Worm (Caenorhabditis elegans): ENCODE measurements around the gene rer-1.

Gene rer-1

DNA sequence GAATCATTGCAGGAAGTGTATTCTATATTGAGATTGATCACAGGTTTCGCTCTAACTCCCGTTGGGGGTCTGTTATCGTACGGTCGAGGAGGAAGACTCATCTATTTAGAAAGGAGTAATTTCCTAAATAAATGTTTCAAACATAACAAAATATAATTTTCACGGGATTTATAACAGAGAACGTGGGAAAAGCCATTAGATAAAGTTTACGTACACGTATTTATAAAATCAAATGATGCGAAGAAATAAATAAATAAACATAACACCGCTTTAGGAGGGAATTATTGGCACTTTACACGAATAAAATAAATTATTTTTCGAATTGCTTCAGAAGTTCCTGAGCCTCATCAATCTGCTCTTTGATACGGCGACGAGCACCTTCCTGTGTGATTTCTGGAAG, 2.7 kb upstream of the rer-1 start, which contains the start of gene F07H5.10:
F07H5.10 (minus strand) TSS at position 101 of the 400 bp plus-strand sequence.
- TF ChIP-seq ceh-13 (GFP tag; optimal IDR thresholded peaks at IDR 0.05) (no peak), hnd-1 (tag; optimal IDR thresholded peaks at IDR 0.05) (no peak), aly-1 (tag; optimal IDR thresholded peaks at IDR 0.05) (no peak), tra-4 (tag; optimal IDR thresholded peaks at IDR 0.05) (no peak), pes-1 (GFP tag; IDR thresholded peaks at IDR 0.05) (no peak), flt-1 (GFP tag; IDR thresholded peaks at IDR 0.05) (no peak), scrt-1 (GFP tag; IDR thresholded peaks at IDR 0.05) (no peak), tbx-11 (GFP tag; IDR thresholded peaks at IDR 0.05) (no peak)

DNA sequence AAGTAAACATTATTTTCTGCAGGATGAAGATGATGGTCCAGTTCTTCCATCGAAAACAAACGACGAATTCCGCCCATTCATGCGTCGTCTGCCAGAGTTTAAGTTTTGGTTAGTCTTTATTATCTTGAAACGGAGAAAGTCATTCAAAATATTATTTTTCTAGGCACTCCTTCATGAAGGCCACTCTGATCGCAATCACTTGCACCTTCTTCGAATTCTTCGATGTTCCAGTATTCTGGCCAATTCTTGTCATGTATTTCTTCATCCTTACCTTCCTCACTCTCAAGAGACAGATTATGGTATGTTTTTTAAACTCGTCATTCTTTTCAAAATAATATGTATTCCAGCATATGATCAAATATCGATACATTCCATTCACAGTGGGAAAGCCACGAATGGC, 655 bp downstream of the rer-1 start:
- TF ChIP-seq hmg-4 (GFP tag; optimal IDR thresholded peaks at IDR 0.05) (no peak), scrt-1 (GFP tag; IDR thresholded peaks at IDR 0.05) (no peak), pes-1 (GFP tag; IDR thresholded peaks at IDR 0.05) (no peak), ceh-13 (GFP tag; optimal IDR thresholded peaks at IDR 0.05) (no peak), B0310.2 (tag; optimal IDR thresholded peaks at IDR 0.05) (no peak), hnd-1 (tag; optimal IDR thresholded peaks at IDR 0.05) (no peak), F13C5.2 (tag; optimal IDR thresholded peaks at IDR 0.05) (no peak), hmbx-1 (tag; optimal IDR thresholded peaks at IDR 0.05) (no peak), sea-1 (GFP tag; conservative IDR thresholded peaks at IDR 0.05) (no peak)

- TF ChIP-seq F13C5.2 (tag; optimal IDR thresholded peaks at IDR 0.05) = no peak
- no peak for TF ChIP-seq tbx-11 (GFP tag; IDR thresholded peaks at IDR 0.05)
- no peak for TF ChIP-seq ama-1 (optimal IDR thresholded peaks at IDR 0.05)
- no peak for TF ChIP-seq hmg-4 (GFP tag; optimal IDR thresholded peaks at IDR 0.05)
- no peak for TF ChIP-seq scrt-1 (GFP tag; IDR thresholded peaks at IDR 0.05)
- no peak for TF ChIP-seq sea-1 (GFP tag; conservative IDR thresholded peaks at IDR 0.05)
- TF ChIP-seq B0310.2 (tag; optimal IDR thresholded peaks at IDR 0.05) = no peak
- no peak for TF ChIP-seq tbx-37 (GFP tag; conservative IDR thresholded peaks at IDR 0.05)
- no peak for TF ChIP-seq ceh-13 (GFP tag; optimal IDR thresholded peaks at IDR 0.05)
- TF ChIP-seq pes-1 (GFP tag; IDR thresholded peaks at IDR 0.05) = no peak
- TF ChIP-seq ceh-36 (tag; optimal IDR thresholded peaks at IDR 0.05) = no peak
- TF ChIP-seq hmbx-1 (tag; optimal IDR thresholded peaks at IDR 0.05) = no peak
- TF ChIP-seq tra-4 (tag; optimal IDR thresholded peaks at IDR 0.05) = no peak
- TF ChIP-seq hnd-1 (tag; optimal IDR thresholded peaks at IDR 0.05) = no peak
- no peak for TF ChIP-seq aly-1 (tag; optimal IDR thresholded peaks at IDR 0.05)
- no peak for TF ChIP-seq ets-7 (tag; optimal IDR thresholded peaks at IDR 0.05)
- no peak for TF ChIP-seq flt-1 (GFP tag; IDR thresholded peaks at IDR 0.05)
Measured at ce11 chrII:8812346-8812745, 1.2 kb downstream of the rer-1 start.

DNA sequence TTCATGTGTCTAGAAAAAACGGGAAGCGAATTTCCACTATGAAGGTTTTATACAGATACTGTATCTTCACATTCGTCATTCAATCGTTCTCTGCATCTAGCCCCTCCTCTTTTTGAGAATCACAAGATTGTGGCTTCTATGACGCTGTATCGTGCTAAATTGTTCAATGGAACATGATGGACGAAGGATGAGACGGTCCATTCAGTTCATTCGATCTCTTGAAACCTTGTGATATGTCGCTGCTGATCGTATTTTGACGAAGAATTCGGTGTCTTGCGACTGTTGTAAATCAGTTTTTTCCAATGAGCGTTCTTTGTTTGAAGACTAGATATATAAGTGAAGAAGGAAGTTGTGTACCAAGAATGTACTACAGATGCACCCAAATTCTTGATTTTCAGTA, 2.5 kb downstream of the rer-1 start:
- TF ChIP-seq hnd-1 (tag; optimal IDR thresholded peaks at IDR 0.05) (no peak), ceh-13 (GFP tag; optimal IDR thresholded peaks at IDR 0.05) (no peak), sea-1 (GFP tag; conservative IDR thresholded peaks at IDR 0.05) (no peak), F13C5.2 (tag; optimal IDR thresholded peaks at IDR 0.05) (no peak), scrt-1 (GFP tag; IDR thresholded peaks at IDR 0.05) (no peak), flt-1 (GFP tag; IDR thresholded peaks at IDR 0.05) (no peak), ets-7 (tag; optimal IDR thresholded peaks at IDR 0.05) (no peak), ceh-36 (tag; optimal IDR thresholded peaks at IDR 0.05) (no peak), pes-1 (GFP tag; IDR thresholded peaks at IDR 0.05) (no peak), tra-4 (tag; optimal IDR thresholded peaks at IDR 0.05) (no peak)

DNA sequence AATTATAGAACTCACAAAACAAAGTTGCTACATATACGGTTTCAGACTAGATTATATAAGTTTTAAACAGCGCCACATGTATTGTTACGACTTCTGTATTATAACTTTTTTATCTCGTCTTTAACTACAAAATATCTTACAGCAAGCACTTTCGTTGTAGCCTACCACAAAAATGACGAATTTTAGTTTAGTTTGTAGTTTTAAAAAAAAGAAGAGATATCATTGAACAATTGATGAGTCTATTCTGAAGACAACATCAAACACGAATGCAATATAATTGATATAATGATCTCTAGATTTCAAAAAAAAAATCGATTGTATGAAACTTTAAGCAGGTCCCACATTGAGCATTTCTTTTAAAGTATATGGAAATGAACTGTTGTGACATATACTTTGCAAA, 3.1 kb downstream of the rer-1 start:
- TF ChIP-seq flt-1 (GFP tag; IDR thresholded peaks at IDR 0.05) = no peak
- no peak for TF ChIP-seq ceh-13 (GFP tag; optimal IDR thresholded peaks at IDR 0.05)
- no peak for TF ChIP-seq hmg-4 (GFP tag; optimal IDR thresholded peaks at IDR 0.05)
- TF ChIP-seq scrt-1 (GFP tag; IDR thresholded peaks at IDR 0.05) = no peak
- TF ChIP-seq B0310.2 (tag; optimal IDR thresholded peaks at IDR 0.05) = no peak
- no peak for TF ChIP-seq hmbx-1 (tag; optimal IDR thresholded peaks at IDR 0.05)
- TF ChIP-seq ama-1 (optimal IDR thresholded peaks at IDR 0.05) = no peak
- no peak for TF ChIP-seq pes-1 (GFP tag; IDR thresholded peaks at IDR 0.05)
- TF ChIP-seq tra-4 (tag; optimal IDR thresholded peaks at IDR 0.05) = no peak
- TF ChIP-seq sea-1 (GFP tag; conservative IDR thresholded peaks at IDR 0.05) = no peak
- TF ChIP-seq tbx-11 (GFP tag; IDR thresholded peaks at IDR 0.05) = no peak
- no peak for TF ChIP-seq F13C5.2 (tag; optimal IDR thresholded peaks at IDR 0.05)
- TF ChIP-seq ceh-36 (tag; optimal IDR thresholded peaks at IDR 0.05) = no peak
- no peak for TF ChIP-seq hnd-1 (tag; optimal IDR thresholded peaks at IDR 0.05)

- TF ChIP-seq B0310.2 (tag; optimal IDR thresholded peaks at IDR 0.05) = no peak
- no peak for TF ChIP-seq tra-4 (tag; optimal IDR thresholded peaks at IDR 0.05)
- no peak for TF ChIP-seq sea-1 (GFP tag; conservative IDR thresholded peaks at IDR 0.05)
- TF ChIP-seq pes-1 (GFP tag; IDR thresholded peaks at IDR 0.05) = no peak
- no peak for TF ChIP-seq hmbx-1 (tag; optimal IDR thresholded peaks at IDR 0.05)
- TF ChIP-seq flt-1 (GFP tag; IDR thresholded peaks at IDR 0.05) = no peak
- TF ChIP-seq aly-1 (tag; optimal IDR thresholded peaks at IDR 0.05) = no peak
Measured at ce11 chrII:8817225-8817624, 6.1 kb downstream of the rer-1 start.

DNA sequence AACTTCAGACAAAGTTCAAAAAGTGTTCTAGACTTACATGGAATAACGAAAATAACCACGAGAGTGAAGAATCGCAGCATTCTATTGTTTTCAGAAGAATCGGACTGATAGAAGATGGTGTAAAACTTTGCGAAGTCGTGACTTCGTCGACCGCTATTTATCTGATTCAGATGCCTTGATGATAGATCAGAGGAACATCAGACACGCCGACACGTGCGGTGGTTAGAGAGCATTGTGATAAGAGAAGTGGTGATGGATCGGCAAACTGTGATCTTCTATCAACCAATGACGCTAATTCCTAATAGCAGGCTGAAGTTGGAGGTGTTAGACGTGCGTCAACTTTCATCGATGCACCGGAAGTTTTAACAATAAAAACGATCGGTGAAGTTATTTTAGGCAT, 7.1 kb downstream of the rer-1 start:
- TF ChIP-seq tbx-37 (GFP tag; conservative IDR thresholded peaks at IDR 0.05) (no peak), ama-1 (optimal IDR thresholded peaks at IDR 0.05) (no peak)

DNA sequence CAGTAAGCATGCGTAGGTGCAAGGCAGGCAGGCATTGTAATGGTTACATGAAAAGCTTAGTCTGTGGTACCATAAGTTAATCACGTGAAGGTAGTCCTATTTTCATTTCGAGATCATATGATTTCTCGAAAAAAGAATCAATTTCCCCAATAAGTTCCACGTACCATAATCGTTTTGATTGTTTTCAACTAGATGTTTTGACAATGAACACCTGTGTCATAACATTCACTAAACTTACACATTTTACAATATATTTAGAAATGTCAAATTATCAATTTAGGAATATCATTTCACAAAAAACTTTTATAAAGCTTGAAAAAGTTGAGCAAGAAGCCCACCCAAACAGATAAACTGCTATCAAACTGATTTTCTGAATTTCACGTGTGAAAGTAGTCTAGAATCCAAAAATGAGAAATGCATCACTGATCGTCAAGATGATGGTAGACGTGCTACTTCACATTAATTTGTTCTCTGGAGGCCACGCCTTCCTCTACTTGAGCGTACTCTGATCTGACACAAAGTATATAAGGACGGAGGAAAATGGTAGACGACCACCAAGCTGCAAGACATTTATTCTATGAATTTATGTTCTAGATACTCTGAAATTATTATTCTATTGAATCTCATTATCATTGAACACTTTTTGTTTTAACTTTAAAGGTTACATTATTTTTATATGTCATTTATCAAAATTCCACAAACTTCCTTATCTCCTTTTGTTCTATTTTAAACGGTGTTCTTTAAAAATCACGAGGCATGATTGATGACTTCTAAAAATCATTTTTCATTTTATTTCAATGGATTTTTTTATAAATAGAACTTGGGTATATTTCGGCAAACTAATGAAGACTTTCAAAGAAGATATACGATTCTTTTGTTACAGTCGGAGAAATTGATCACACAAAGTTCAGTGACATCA, 8.1 kb downstream of the rer-1 start, which contains the start of gene F46C5.10:
F46C5.10 (minus strand) TSS at position 51 of the 919 bp plus-strand sequence.
- no peak for TF ChIP-seq pes-1 (GFP tag; IDR thresholded peaks at IDR 0.05)
- TF ChIP-seq ets-7 (tag; optimal IDR thresholded peaks at IDR 0.05) = no peak
- no peak for TF ChIP-seq hmg-4 (GFP tag; optimal IDR thresholded peaks at IDR 0.05)
- TF ChIP-seq B0310.2 (tag; optimal IDR thresholded peaks at IDR 0.05) = no peak
- no peak for TF ChIP-seq tbx-11 (GFP tag; IDR thresholded peaks at IDR 0.05)
- no peak for TF ChIP-seq ceh-36 (tag; optimal IDR thresholded peaks at IDR 0.05)
- TF ChIP-seq ama-1 (optimal IDR thresholded peaks at IDR 0.05) = no peak
- no peak for TF ChIP-seq tbx-37 (GFP tag; conservative IDR thresholded peaks at IDR 0.05)
- TF ChIP-seq hmbx-1 (tag; optimal IDR thresholded peaks at IDR 0.05) = no peak
- no peak for TF ChIP-seq ceh-13 (GFP tag; optimal IDR thresholded peaks at IDR 0.05)
- TF ChIP-seq scrt-1 (GFP tag; IDR thresholded peaks at IDR 0.05) = no peak
- no peak for TF ChIP-seq tra-4 (tag; optimal IDR thresholded peaks at IDR 0.05)

Data from whole organism, early embryonic.